Fruit fly (Drosophila melanogaster) whole organism, embryonic: ENCODE measurements around the gene uif.

Experiments used
- ATbp ChIP-seq: fragments of 200-800 bp; sonication (Bioruptor generic); optimal IDR thresholded peaks from 2 replicates; lab custom pipeline; 2017; ENCODE audit warnings: missing biosample characterization, mild to moderate bottlenecking, missing genetic modification characterization, missing genetic modification reagents
- Ada2b ChIP-seq: fragments of 200-800 bp; sonication (Bioruptor generic); IDR thresholded peaks from 2 replicates; pipeline ENCODE4 v1.3.6; 2022; ENCODE audit warnings: missing biosample characterization, missing genetic modification characterization
- CG10462 ChIP-seq: fragments of 200-800 bp; sonication (Bioruptor generic); optimal IDR thresholded peaks from 2 replicates; lab custom pipeline; 2016; ENCODE audit warnings: missing biosample characterization, missing genetic modification characterization
- CG11456 ChIP-seq: fragments of 200-800 bp; sonication (Bioruptor generic); IDR thresholded peaks from 3 replicates; pipeline ENCODE4 v1.3.6; 2022; ENCODE audit warnings: missing biosample characterization, missing genetic modification characterization
- CG12071 ChIP-seq: fragments of 200-800 bp; sonication (Bioruptor generic); optimal IDR thresholded peaks from 3 replicates; lab custom pipeline; 2018; ENCODE audit warnings: missing biosample characterization, mild to moderate bottlenecking, missing genetic modification characterization
- CG12155 ChIP-seq: fragments of 200-800 bp; sonication (Bioruptor generic); optimal IDR thresholded peaks from 3 replicates; lab custom pipeline; 2016; ENCODE audit warnings: missing biosample characterization, missing genetic modification characterization
- CG14441 ChIP-seq: fragments of 200-800 bp; sonication (Bioruptor generic); IDR thresholded peaks from 2 replicates; pipeline ENCODE4 v1.3.6; 2022; ENCODE audit warnings: missing biosample characterization, missing genetic modification characterization
- CG1529 ChIP-seq: fragments of 200-800 bp; sonication (Bioruptor generic); optimal IDR thresholded peaks from 3 replicates; lab custom pipeline; 2018; ENCODE audit warnings: missing biosample characterization, missing genetic modification characterization
- CG15696 ChIP-seq: fragments of 200-800 bp; sonication (Bioruptor generic); optimal IDR thresholded peaks from 2 replicates; lab custom pipeline; 2019; ENCODE audit warnings: missing biosample characterization, mild to moderate bottlenecking, missing genetic modification characterization, moderate library complexity
- CG16779 ChIP-seq: fragments of 200-800 bp; sonication (Bioruptor generic); IDR thresholded peaks from 2 replicates; pipeline ENCODE4 v1.3.6; 2022; ENCODE audit warnings: missing biosample characterization, missing genetic modification characterization
- CG17912 ChIP-seq: fragments of 200-800 bp; sonication (Bioruptor generic); optimal IDR thresholded peaks from 2 replicates; lab custom pipeline; 2018; ENCODE audit warnings: missing biosample characterization, mild to moderate bottlenecking, missing genetic modification characterization
- CG2199 ChIP-seq: fragments of 200-800 bp; sonication (Bioruptor generic); IDR thresholded peaks from 3 replicates; pipeline ENCODE4 v1.3.6; 2022; ENCODE audit warnings: missing biosample characterization, missing genetic modification characterization
- CG30020 ChIP-seq: fragments of 200-800 bp; optimal IDR thresholded peaks from 2 replicates; lab custom pipeline; 2019; ENCODE audit warnings: missing biosample characterization, mild to moderate bottlenecking, missing genetic modification characterization, moderate library complexity
- CG33213 ChIP-seq: fragments of 200-800 bp; sonication (Bioruptor generic); optimal IDR thresholded peaks from 3 replicates; lab custom pipeline; 2016; ENCODE audit warnings: missing biosample characterization, missing genetic modification characterization
- CG34376 ChIP-seq: fragments of 200-800 bp; sonication (Bioruptor generic); optimal IDR thresholded peaks from 2 replicates; lab custom pipeline; 2018; ENCODE audit warnings: missing biosample characterization, mild to moderate bottlenecking, missing genetic modification characterization
- CG4282 ChIP-seq: fragments of 200-800 bp; sonication (Bioruptor generic); optimal IDR thresholded peaks from 2 replicates; lab custom pipeline; 2016; ENCODE audit warnings: missing biosample characterization, missing genetic modification characterization
- CG4424 ChIP-seq: fragments of 200-800 bp; sonication (Bioruptor generic); optimal IDR thresholded peaks from 3 replicates; lab custom pipeline; 2016; ENCODE audit warnings: missing biosample characterization, missing genetic modification characterization
- CG6689 ChIP-seq: fragments of 200-800 bp; sonication (Bioruptor generic); IDR thresholded peaks from 2 replicates; pipeline ENCODE4 v1.3.6; 2022; ENCODE audit warnings: missing biosample characterization, missing genetic modification characterization
- CG7372 ChIP-seq: fragments of 200-800 bp; sonication (Bioruptor generic); IDR thresholded peaks from 2 replicates; pipeline ENCODE4 v1.3.6; 2022; ENCODE audit warnings: missing biosample characterization, missing genetic modification characterization
- CG9727 ChIP-seq: fragments of 200-800 bp; sonication (Bioruptor generic); optimal IDR thresholded peaks from 3 replicates; lab custom pipeline; 2017; ENCODE audit warnings: missing biosample characterization, mild to moderate bottlenecking, missing genetic modification characterization
- CG9876 ChIP-seq: fragments of 200-800 bp; sonication (Bioruptor generic); optimal IDR thresholded peaks from 2 replicates; lab custom pipeline; 2016; ENCODE audit warnings: missing biosample characterization, missing genetic modification characterization
- CoRest ChIP-seq: fragments of 200-800 bp; sonication (Bioruptor generic); optimal IDR thresholded peaks from 3 replicates; lab custom pipeline; 2018; ENCODE audit warnings: missing biosample characterization, mild to moderate bottlenecking, missing genetic modification characterization, moderate library complexity
- Dll ChIP-seq: fragments of 200-800 bp; sonication (Bioruptor generic); IDR thresholded peaks from 4 replicates; pipeline ENCODE4 v1.3.6; 2022; ENCODE audit warnings: missing biosample characterization, missing genetic modification characterization; ENCODE audit not compliant: partially characterized antibody
- E2f2 ChIP-seq: fragments of 200-800 bp; sonication (Bioruptor generic); IDR thresholded peaks from 2 replicates; pipeline ENCODE4 v1.3.6; 2022; ENCODE audit warnings: missing biosample characterization, missing genetic modification characterization
- Elba2 ChIP-seq: fragments of 200-800 bp; sonication (Bioruptor generic); optimal IDR thresholded peaks from 3 replicates; lab custom pipeline; 2016; ENCODE audit warnings: missing biosample characterization, missing genetic modification characterization
- HHEX ChIP-seq: fragments of 200-800 bp; sonication (Bioruptor generic); optimal IDR thresholded peaks from 3 replicates; lab custom pipeline; 2017; ENCODE audit warnings: missing biosample characterization, mild to moderate bottlenecking, missing genetic modification characterization, missing genetic modification reagents
- Hmx ChIP-seq: fragments of 200-800 bp; sonication (Bioruptor generic); optimal IDR thresholded peaks from 2 replicates; lab custom pipeline; 2016; ENCODE audit warnings: missing biosample characterization, missing genetic modification characterization
- Hr51 ChIP-seq, 2 experiments: fragments of 200-800 bp; sonication (Bioruptor generic); optimal IDR thresholded peaks; 2 replicates in 1 of 2; 3 replicates in 1 of 2; lab custom pipeline; 2016 to 2018; ENCODE audit warnings: missing biosample characterization in 2 of 2, missing genetic modification characterization in 2 of 2, mild to moderate bottlenecking in 1 of 2, moderate library complexity in 1 of 2
- Mad ChIP-seq: fragments of 200-800 bp; sonication (Bioruptor generic); optimal IDR thresholded peaks from 2 replicates; lab custom pipeline; 2016; ENCODE audit warnings: missing biosample characterization, missing genetic modification characterization
- Meics ChIP-seq: fragments of 200-800 bp; sonication (Bioruptor generic); optimal IDR thresholded peaks from 2 replicates; lab custom pipeline; 2017; ENCODE audit warnings: missing biosample characterization, mild to moderate bottlenecking, missing genetic modification characterization
- Myb ChIP-seq: fragments of 200-800 bp; sonication (Bioruptor generic); optimal IDR thresholded peaks from 2 replicates; lab custom pipeline; 2016; ENCODE audit warnings: missing biosample characterization, missing genetic modification characterization
- Rfx ChIP-seq: fragments of 200-800 bp; sonication (Bioruptor generic); IDR thresholded peaks from 2 replicates; pipeline ENCODE4 v1.3.6; 2022; ENCODE audit warnings: missing biosample characterization, missing genetic modification characterization
- Six4 ChIP-seq: fragments of 200-800 bp; sonication (Bioruptor generic); optimal IDR thresholded peaks from 2 replicates; lab custom pipeline; 2016; ENCODE audit warnings: missing biosample characterization, missing genetic modification characterization
- Stat92E ChIP-seq, 3 experiments: fragments of >200 bp in 2 of 3; fragments of 200-800 bp in 1 of 3; sonication (Bioruptor generic) in 1 of 3; optimal IDR thresholded peaks; 2 replicates each; lab custom pipeline; 2017 to 2019; ENCODE audit warnings: missing biosample characterization in 3 of 3, missing genetic modification characterization in 3 of 3, mild to moderate bottlenecking in 1 of 3, moderate library complexity in 1 of 3
- abd-A ChIP-seq: fragments of 200-800 bp; sonication (Bioruptor generic); optimal IDR thresholded peaks from 3 replicates; lab custom pipeline; 2019; ENCODE audit warnings: missing biosample characterization, mild to moderate bottlenecking, missing genetic modification characterization, moderate library complexity
- ase ChIP-seq: fragments of 200-800 bp; sonication (Bioruptor generic); IDR thresholded peaks from 3 replicates; pipeline ENCODE4 v1.3.6; 2022; ENCODE audit warnings: missing biosample characterization, missing genetic modification characterization
- ash1 ChIP-seq: fragments of 200-800 bp; sonication (Bioruptor generic); optimal IDR thresholded peaks from 2 replicates; lab custom pipeline; 2018; ENCODE audit warnings: missing biosample characterization, mild to moderate bottlenecking, missing genetic modification characterization
- br ChIP-seq: fragments of >200 bp; optimal IDR thresholded peaks from 2 replicates; lab custom pipeline; 2017
- chn ChIP-seq: fragments of 200-800 bp; sonication (Bioruptor generic); optimal IDR thresholded peaks from 2 replicates; lab custom pipeline; 2016; ENCODE audit warnings: missing biosample characterization, missing genetic modification characterization
- danr ChIP-seq: fragments of 200-800 bp; sonication (Bioruptor generic); IDR thresholded peaks from 2 replicates; pipeline ENCODE4 v1.3.6; 2022; ENCODE audit warnings: missing biosample characterization, missing genetic modification characterization
- dimm ChIP-seq: fragments of 200-800 bp; sonication (Bioruptor generic); IDR thresholded peaks from 2 replicates; pipeline ENCODE4 v1.3.6; 2022; ENCODE audit warnings: missing biosample characterization, missing genetic modification characterization
- ems ChIP-seq: fragments of 200-800 bp; sonication (Bioruptor generic); optimal IDR thresholded peaks from 3 replicates; lab custom pipeline; 2016; ENCODE audit warnings: missing biosample characterization, missing genetic modification characterization
- eve ChIP-seq, 2 experiments: fragments of >200 bp; optimal IDR thresholded peaks; 2 replicates each; lab custom pipeline; 2017; ENCODE audit warnings: missing biosample characterization in 2 of 2, missing genetic modification characterization in 2 of 2
- ewg ChIP-seq: fragments of 200-800 bp; sonication (Bioruptor generic); optimal IDR thresholded peaks from 3 replicates; lab custom pipeline; 2017; ENCODE audit warnings: mild to moderate bottlenecking, missing biosample characterization, missing genetic modification reagents, missing genetic modification characterization
- h ChIP-seq: fragments of >200 bp; optimal IDR thresholded peaks from 2 replicates; lab custom pipeline; 2017
- hbn ChIP-seq: fragments of 200-800 bp; sonication (Bioruptor generic); IDR thresholded peaks from 2 replicates; pipeline ENCODE4 v1.3.6; 2022; ENCODE audit warnings: missing biosample characterization, missing genetic modification characterization; ENCODE audit not compliant: partially characterized antibody
- mam ChIP-seq: fragments of 200-800 bp; sonication (Bioruptor generic); optimal IDR thresholded peaks from 3 replicates; lab custom pipeline; 2016; ENCODE audit warnings: missing biosample characterization, missing genetic modification characterization
- nau ChIP-seq: fragments of 200-800 bp; sonication (Bioruptor generic); optimal IDR thresholded peaks from 3 replicates; lab custom pipeline; 2017; ENCODE audit warnings: missing biosample characterization, mild to moderate bottlenecking, missing genetic modification characterization, missing genetic modification reagents
- pnt ChIP-seq: fragments of 200-800 bp; sonication (Bioruptor generic); optimal IDR thresholded peaks from 3 replicates; lab custom pipeline; 2016; ENCODE audit warnings: missing biosample characterization, missing genetic modification characterization
- stc ChIP-seq: fragments of 200-800 bp; sonication (Bioruptor generic); IDR thresholded peaks from 2 replicates; pipeline ENCODE4 v1.3.6; 2022; ENCODE audit warnings: missing biosample characterization, missing genetic modification characterization
- tgo ChIP-seq: fragments of 200-800 bp; sonication (Bioruptor generic); IDR thresholded peaks from 3 replicates; pipeline ENCODE4 v1.3.6; 2022; ENCODE audit warnings: missing biosample characterization, missing genetic modification characterization
- zfh2 ChIP-seq: fragments of 200-800 bp; sonication (Bioruptor generic); optimal IDR thresholded peaks from 2 replicates; lab custom pipeline; 2016; ENCODE audit warnings: missing biosample characterization, missing genetic modification characterization

The uif gene

dm6 chr2L:6968013-6968517 is 42.1 kb downstream of the uif start (continued):
- no peak for TF ChIP-seq ewg (GFP tag; lab: Kevin White, UChicago)
- peak; percentile 48; the same call in 1 of the 2 replicates for TF ChIP-seq CG14441
- TF ChIP-seq CG17912 (GFP tag; lab: Kevin White, UChicago): peak; percentile 60
- no peak for TF ChIP-seq pnt (GFP tag; lab: Kevin White, UChicago)
- peak in 1 of 2 experiments; percentile 36 for TF ChIP-seq Hr51 (GFP tag; optimal IDR thresholded peaks at IDR 0.05; lab: Kevin White, UChicago)
- TF ChIP-seq eve (GFP tag; optimal IDR thresholded peaks at IDR 0.05; lab: Kevin White, UChicago): no peak
- peak; percentile 43 for TF ChIP-seq mam (GFP tag; lab: Kevin White, UChicago)
- no peak for TF ChIP-seq stc (GFP tag; lab: Robert Waterston, UW)
- TF ChIP-seq CG7372 (GFP tag; lab: Robert Waterston, UW): no peak
- TF ChIP-seq danr (GFP tag; lab: Robert Waterston, UW): no peak
- peak; percentile 31; the same call in 1 of the 3 replicates for TF ChIP-seq tgo
- no peak for TF ChIP-seq abd-A (tag; lab: Kevin White, UChicago)
- TF ChIP-seq Rfx: no peak; the same call in 1 of the 2 replicates
- peak; percentile 96 for TF ChIP-seq Dll (GFP tag; lab: Robert Waterston, UW)
- no peak for TF ChIP-seq br (lab: Kevin White, UChicago)
- no peak for TF ChIP-seq nau (GFP tag; lab: Kevin White, UChicago)
- peak; percentile 26 for TF ChIP-seq CG33213 (GFP tag; lab: Kevin White, UChicago)
- TF ChIP-seq Meics (GFP tag; lab: Kevin White, UChicago): peak; percentile 45
- TF ChIP-seq ash1 (GFP tag; lab: Kevin White, UChicago): no peak
- no peak; the same call in 1 of the 2 replicates for TF ChIP-seq E2f2 (GFP tag; lab: Robert Waterston, UW)
- TF ChIP-seq CG12155 (GFP tag; lab: Kevin White, UChicago): no peak
- TF ChIP-seq zfh2 (GFP tag; lab: Kevin White, UChicago): peak; percentile 45
- no peak for TF ChIP-seq Hmx (GFP tag; lab: Kevin White, UChicago)
- no peak for TF ChIP-seq Elba2
- TF ChIP-seq hbn (GFP tag; lab: Robert Waterston, UW): peak; percentile 79
- TF ChIP-seq ase (GFP tag; lab: Robert Waterston, UW): peak; percentile 4; the same call in 1 of the 3 replicates
- TF ChIP-seq CG11456 (GFP tag; lab: Robert Waterston, UW): peak; percentile 16; the same call in 2 of the 3 replicates
- TF ChIP-seq CG15696 (tag; lab: Kevin White, UChicago): no peak
- peak; percentile 44 for TF ChIP-seq CG12071 (GFP tag; lab: Kevin White, UChicago)
- no peak for TF ChIP-seq dimm
- peak; percentile 35 for TF ChIP-seq ems (GFP tag; lab: Kevin White, UChicago)
- no peak for TF ChIP-seq Stat92E (GFP tag; optimal IDR thresholded peaks at IDR 0.05; lab: Kevin White, UChicago)
- TF ChIP-seq CoRest (tag; lab: Kevin White, UChicago): peak; percentile 5
- TF ChIP-seq h: no peak
- TF ChIP-seq CG30020 (tag; lab: Kevin White, UChicago): peak; percentile 6
- TF ChIP-seq Six4 (GFP tag; lab: Kevin White, UChicago): peak; percentile 20
- TF ChIP-seq Ada2b (GFP tag; lab: Robert Waterston, UW): no peak
- TF ChIP-seq CG6689 (GFP tag; lab: Robert Waterston, UW): peak; percentile 24; the same call in 1 of the 2 replicates
- peak; percentile 65 for TF ChIP-seq HHEX (GFP tag; lab: Kevin White, UChicago)
- TF ChIP-seq CG9727: peak; percentile 46
- TF ChIP-seq ATbp (GFP tag; lab: Kevin White, UChicago): peak; percentile 10
- peak; percentile 80; the same call in 2 of the 3 replicates for TF ChIP-seq CG2199
- peak; percentile 23 for TF ChIP-seq Myb (GFP tag; lab: Kevin White, UChicago)
- TF ChIP-seq CG16779 (GFP tag; lab: Robert Waterston, UW): no peak
- no peak for TF ChIP-seq CG10462
- TF ChIP-seq CG4424 (GFP tag; lab: Kevin White, UChicago): peak; percentile 41
- TF ChIP-seq CG1529 (GFP tag; lab: Kevin White, UChicago): no peak
- peak; percentile 41 for TF ChIP-seq CG34376 (GFP tag; lab: Kevin White, UChicago)
- peak; percentile 2 for TF ChIP-seq CG4282 (GFP tag; lab: Kevin White, UChicago)
- no peak for TF ChIP-seq CG9876 (GFP tag; lab: Kevin White, UChicago)
- TF ChIP-seq Mad (GFP tag; lab: Kevin White, UChicago): peak; percentile 3
- peak; percentile 43 for TF ChIP-seq chn (GFP tag; lab: Kevin White, UChicago)
